Comparison of ENCODE assay signal across 6 fruit fly cellular contexts in the genomic region with DNA sequence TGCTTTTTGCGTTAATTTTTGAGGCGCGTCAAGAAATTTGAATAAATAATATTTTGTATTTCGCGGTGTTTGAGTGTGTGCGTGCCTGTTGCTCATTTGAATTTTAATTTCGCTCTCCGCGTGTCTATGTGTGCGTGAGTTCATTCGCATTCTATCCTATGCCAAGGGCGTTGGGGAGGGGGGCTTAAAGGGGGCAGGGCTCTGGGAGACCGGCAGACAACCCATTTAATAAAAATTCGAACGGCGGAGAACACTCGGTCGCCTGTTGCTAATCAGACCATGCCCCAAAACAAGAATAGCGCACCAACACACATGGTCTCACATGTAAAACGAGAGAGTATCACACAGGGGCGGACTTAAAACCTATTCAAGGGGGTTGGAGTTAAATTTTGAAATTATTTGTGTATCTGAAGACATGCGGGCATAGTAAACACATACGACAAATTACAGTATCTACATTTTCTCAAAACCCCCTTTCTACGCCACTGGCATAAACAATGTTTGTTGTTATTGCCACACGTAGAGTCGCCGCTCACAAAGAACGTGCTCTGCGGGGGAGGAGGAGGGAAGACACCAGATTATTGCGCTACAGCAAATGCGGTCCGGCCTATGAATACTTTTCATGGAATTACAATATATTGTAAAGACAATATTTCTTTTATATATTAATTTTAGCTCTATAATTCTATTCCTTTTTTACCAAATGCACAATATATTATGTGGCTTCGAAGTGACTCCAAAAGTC.
TF ChIP-seq lines count a peak whose summit lies in the region.

No protein-coding gene starts in this region.

- TF ChIP-seq CTCF in whole organism, embryonic (GFP tag; optimal IDR thresholded peaks at IDR 0.05; lab: Kevin White, UChicago), result peak; percentile 79

TF ChIP-seq in whole organism, 6 proteins besides CTCF, POLR2A, EP300 and RAD21:
- TF ChIP-seq EcR (GFP tag; optimal IDR thresholded peaks at IDR 0.05; lab: Kevin White, UChicago) (peak; percentile 31 to 74), Dll (optimal IDR thresholded peaks at IDR 0.05; lab: Kevin White, UChicago) (no peak)

TF ChIP-seq in whole organism, adult, 20 proteins besides CTCF, POLR2A, EP300 and RAD21 (continues in another document):
- TF ChIP-seq toe (GFP tag; optimal IDR thresholded peaks at IDR 0.05; lab: Kevin White, UChicago) (peak; percentile 100), CG5204 (GFP tag; optimal IDR thresholded peaks at IDR 0.05; lab: Kevin White, UChicago) (peak; percentile 100), ovo (GFP tag; optimal IDR thresholded peaks at IDR 0.05; lab: Kevin White, UChicago) (peak; percentile 99), CG14711 (tag; optimal IDR thresholded peaks at IDR 0.05; lab: Kevin White, UChicago) (peak; percentile 97), Mnt (GFP tag; optimal IDR thresholded peaks at IDR 0.05; lab: Kevin White, UChicago) (peak; percentile 99), CG12768 (GFP tag; optimal IDR thresholded peaks at IDR 0.05; lab: Kevin White, UChicago) (peak; percentile 99), CG33017 (tag; optimal IDR thresholded peaks at IDR 0.05; lab: Kevin White, UChicago) (peak; percentile 99), tj (GFP tag; optimal IDR thresholded peaks at IDR 0.05; lab: Kevin White, UChicago) (peak; percentile 95), CG11617 (GFP tag; optimal IDR thresholded peaks at IDR 0.05; lab: Kevin White, UChicago) (peak; percentile 99), cnc (optimal IDR thresholded peaks at IDR 0.05; lab: Kevin White, UChicago) (no peak), cic (GFP tag; optimal IDR thresholded peaks at IDR 0.05; lab: Kevin White, UChicago) (peak; percentile 93), bab1 (GFP tag; optimal IDR thresholded peaks at IDR 0.05; lab: Kevin White, UChicago) (peak; percentile 99), Hr96 (GFP tag; optimal IDR thresholded peaks at IDR 0.05; lab: Kevin White, UChicago) (peak; percentile 100), CG1620 (GFP tag; optimal IDR thresholded peaks at IDR 0.05; lab: Kevin White, UChicago) (peak; percentile 99), CG7045 (GFP tag; optimal IDR thresholded peaks at IDR 0.05; lab: Kevin White, UChicago) (peak; percentile 100)

TF ChIP-seq in whole organism, embryonic, 481 proteins besides CTCF, POLR2A, EP300 and RAD21 (continues in another document):
- TF ChIP-seq bab2 (GFP tag; optimal IDR thresholded peaks at IDR 0.05; lab: Kevin White, UChicago), result peak; percentile 100
- peak; percentile 100 for TF ChIP-seq lmd (GFP tag; IDR thresholded peaks at IDR 0.05; lab: Robert Waterston, UW)
- TF ChIP-seq HLH4C (GFP tag; IDR thresholded peaks at IDR 0.05; lab: Robert Waterston, UW; ENCODE audit: partially characterized antibody), result 0 out of 3 replicates have a peak, but pooled peaks have one; percentile 33
- peak; percentile 95 for TF ChIP-seq CG5953 (GFP tag; IDR thresholded peaks at IDR 0.05; lab: Robert Waterston, UW)
- peak; percentile 99 for TF ChIP-seq disco-r (GFP tag; optimal IDR thresholded peaks at IDR 0.05; lab: Kevin White, UChicago)
- peak; percentile 99 for TF ChIP-seq ara (GFP tag; IDR thresholded peaks at IDR 0.05; lab: Robert Waterston, UW)
- TF ChIP-seq stwl (tag; optimal IDR thresholded peaks at IDR 0.05; lab: Kevin White, UChicago), result peak; percentile 85
- peak; percentile 99 for TF ChIP-seq CG10959 (GFP tag; IDR thresholded peaks at IDR 0.05; lab: Robert Waterston, UW)
- peak; percentile 100 for TF ChIP-seq CG4617 (GFP tag; optimal IDR thresholded peaks at IDR 0.05; lab: Kevin White, UChicago; ENCODE audit: borderline replicate concordance)
- peak; percentile 97 for TF ChIP-seq Ets97D (GFP tag; optimal IDR thresholded peaks at IDR 0.05; lab: Kevin White, UChicago)
- peak; percentile 97 for TF ChIP-seq dimm (GFP tag; IDR thresholded peaks at IDR 0.05; lab: Robert Waterston, UW)
- peak; percentile 75 for TF ChIP-seq zf30C (GFP tag; optimal IDR thresholded peaks at IDR 0.05; lab: Kevin White, UChicago)
- TF ChIP-seq Hey (tag; optimal IDR thresholded peaks at IDR 0.05; lab: Kevin White, UChicago), result peak; percentile 99
- no peak for TF ChIP-seq inv (GFP tag; IDR thresholded peaks at IDR 0.05; lab: Robert Waterston, UW; ENCODE audit: partially characterized antibody)

TF ChIP-seq in whole organism, prepupa, 60 proteins besides CTCF, POLR2A, EP300 and RAD21 (continues in another document):
- TF ChIP-seq Eip78C (GFP tag; lab: Kevin White, UChicago) (peak; percentile 100), esn (GFP tag; optimal IDR thresholded peaks at IDR 0.05; lab: Kevin White, UChicago) (peak; percentile 100), dsx (GFP tag; optimal IDR thresholded peaks at IDR 0.05; lab: Kevin White, UChicago; ENCODE audit: poor library complexity, severe bottlenecking) (peak; percentile 99), CG6163 (GFP tag; IDR thresholded peaks at IDR 0.05; lab: Robert Waterston, UW) (peak; percentile 100), net (GFP tag; optimal IDR thresholded peaks at IDR 0.05; lab: Kevin White, UChicago) (peak; percentile 100), CG11762 (GFP tag; optimal IDR thresholded peaks at IDR 0.05; lab: Kevin White, UChicago; ENCODE audit: insufficient read depth) (peak; percentile 100), acj6 (GFP tag; optimal IDR thresholded peaks at IDR 0.05; lab: Kevin White, UChicago) (peak; percentile 100), CG7368 (GFP tag; optimal IDR thresholded peaks at IDR 0.05; lab: Kevin White, UChicago) (peak; percentile 100), Hr4 (GFP tag; optimal IDR thresholded peaks at IDR 0.05; lab: Kevin White, UChicago) (peak; percentile 100), CG31627 (GFP tag; optimal IDR thresholded peaks at IDR 0.05; lab: Kevin White, UChicago) (peak; percentile 100), CG4318 (GFP tag; optimal IDR thresholded peaks at IDR 0.05; lab: Kevin White, UChicago) (peak; percentile 99), pdm3 (GFP tag; optimal IDR thresholded peaks at IDR 0.05; lab: Kevin White, UChicago) (peak; percentile 100), CG8319 (GFP tag; optimal IDR thresholded peaks at IDR 0.05; lab: Kevin White, UChicago) (peak; percentile 99), achi (GFP tag; optimal IDR thresholded peaks at IDR 0.05; lab: Kevin White, UChicago) (peak; percentile 99), CG3032 (tag; optimal IDR thresholded peaks at IDR 0.05; lab: Kevin White, UChicago) (peak; percentile 100), Smox (GFP tag; optimal IDR thresholded peaks at IDR 0.05; lab: Kevin White, UChicago) (peak; percentile 99)

TF ChIP-seq in whole organism, pupa, 21 proteins besides CTCF, POLR2A, EP300 and RAD21 (continues in another document):
- TF ChIP-seq Pif1B (GFP tag; optimal IDR thresholded peaks at IDR 0.05; lab: Kevin White, UChicago), result peak; percentile 100
- peak; percentile 100 for TF ChIP-seq fd96Ca (GFP tag; IDR thresholded peaks at IDR 0.05; lab: Robert Waterston, UW)
- peak; percentile 100 for TF ChIP-seq CG8159 (tag; optimal IDR thresholded peaks at IDR 0.05; lab: Kevin White, UChicago)
- TF ChIP-seq CG17806 (tag; optimal IDR thresholded peaks at IDR 0.05; lab: Kevin White, UChicago), result peak; percentile 100
- peak; percentile 99 for TF ChIP-seq D1 (tag; optimal IDR thresholded peaks at IDR 0.05; lab: Kevin White, UChicago)
- peak; percentile 100 for TF ChIP-seq CG4496 (GFP tag; IDR thresholded peaks at IDR 0.05; lab: Robert Waterston, UW)
- peak; percentile 100 for TF ChIP-seq CG15710 (tag; optimal IDR thresholded peaks at IDR 0.05; lab: Kevin White, UChicago)
- peak; percentile 99 for TF ChIP-seq gl (tag; optimal IDR thresholded peaks at IDR 0.05; lab: Kevin White, UChicago)
- TF ChIP-seq CG9948 (tag; optimal IDR thresholded peaks at IDR 0.05; lab: Kevin White, UChicago), result peak; percentile 100
- TF ChIP-seq EcR (GFP tag; optimal IDR thresholded peaks at IDR 0.05; lab: Kevin White, UChicago), result peak; percentile 94
- TF ChIP-seq CG10348 (GFP tag; IDR thresholded peaks at IDR 0.05; lab: Robert Waterston, UW), result peak; percentile 97
- TF ChIP-seq CG34367 (tag; optimal IDR thresholded peaks at IDR 0.05; lab: Kevin White, UChicago), result peak; percentile 100
- peak; percentile 99 for TF ChIP-seq CG12605 (GFP tag; IDR thresholded peaks at IDR 0.05; lab: Robert Waterston, UW)
- peak; percentile 100 for TF ChIP-seq Ets98B (GFP tag; IDR thresholded peaks at IDR 0.05; lab: Robert Waterston, UW)
- peak; percentile 100 for TF ChIP-seq CG8301 (tag; optimal IDR thresholded peaks at IDR 0.05; lab: Kevin White, UChicago)
- TF ChIP-seq Snoo (tag; optimal IDR thresholded peaks at IDR 0.05; lab: Kevin White, UChicago), result peak; percentile 100
- peak; percentile 100 for TF ChIP-seq Pif1A (GFP tag; optimal IDR thresholded peaks at IDR 0.05; lab: Kevin White, UChicago)
- TF ChIP-seq rn (GFP tag; IDR thresholded peaks at IDR 0.05; lab: Robert Waterston, UW), result peak; percentile 99
- TF ChIP-seq CG14655 (GFP tag; optimal IDR thresholded peaks at IDR 0.05; lab: Kevin White, UChicago), result peak; percentile 100

TF ChIP-seq in whole organism, wandering third instar larva, 38 proteins besides CTCF, POLR2A, EP300 and RAD21 (continues in another document):
- TF ChIP-seq GATAd (GFP tag; optimal IDR thresholded peaks at IDR 0.05; lab: Kevin White, UChicago) (peak; percentile 98), Dfd (GFP tag; optimal IDR thresholded peaks at IDR 0.05; lab: Kevin White, UChicago) (peak; percentile 96), lola (GFP tag; optimal IDR thresholded peaks at IDR 0.05; lab: Kevin White, UChicago) (no peak), Myc (optimal IDR thresholded peaks at IDR 0.05; lab: Kevin White, UChicago) (peak; percentile 18), foxo (GFP tag; optimal IDR thresholded peaks at IDR 0.05; lab: Kevin White, UChicago) (peak; percentile 98 to 100), pan (optimal IDR thresholded peaks at IDR 0.05; lab: Kevin White, UChicago) (no peak), woc (GFP tag; optimal IDR thresholded peaks at IDR 0.05; lab: Kevin White, UChicago) (peak; percentile 99), sv (GFP tag; optimal IDR thresholded peaks at IDR 0.05; lab: Kevin White, UChicago) (peak; percentile 100), N (GFP tag; optimal IDR thresholded peaks at IDR 0.05; lab: Kevin White, UChicago) (peak; percentile 5), jim (GFP tag; optimal IDR thresholded peaks at IDR 0.05; lab: Kevin White, UChicago) (peak; percentile 96), ey (GFP tag; optimal IDR thresholded peaks at IDR 0.05; lab: Kevin White, UChicago) (peak; percentile 100), Abd-B (GFP tag; optimal IDR thresholded peaks at IDR 0.05; lab: Kevin White, UChicago) (no peak), Rel (GFP tag; optimal IDR thresholded peaks at IDR 0.05; lab: Kevin White, UChicago) (peak; percentile 98), Rel (tag; optimal IDR thresholded peaks at IDR 0.05; lab: Kevin White, UChicago) (peak; percentile 96), Dif (GFP tag; optimal IDR thresholded peaks at IDR 0.05; lab: Kevin White, UChicago; ENCODE audit: partially characterized antibody) (peak; percentile 39), rgr (GFP tag; optimal IDR thresholded peaks at IDR 0.05; lab: Kevin White, UChicago) (peak; percentile 100), Sp1 (GFP tag; optimal IDR thresholded peaks at IDR 0.05; lab: Kevin White, UChicago) (peak; percentile 100), CG32264 (GFP tag; optimal IDR thresholded peaks at IDR 0.05; lab: Kevin White, UChicago) (peak; percentile 99), Mio (GFP tag; optimal IDR thresholded peaks at IDR 0.05; lab: Kevin White, UChicago) (peak; percentile 96), Hnf4 (GFP tag; optimal IDR thresholded peaks at IDR 0.05; lab: Kevin White, UChicago) (peak; percentile 99)
